Worm (Caenorhabditis elegans): ENCODE measurements around the gene Y49F6B.12.

Gene Y49F6B.12

DNA sequence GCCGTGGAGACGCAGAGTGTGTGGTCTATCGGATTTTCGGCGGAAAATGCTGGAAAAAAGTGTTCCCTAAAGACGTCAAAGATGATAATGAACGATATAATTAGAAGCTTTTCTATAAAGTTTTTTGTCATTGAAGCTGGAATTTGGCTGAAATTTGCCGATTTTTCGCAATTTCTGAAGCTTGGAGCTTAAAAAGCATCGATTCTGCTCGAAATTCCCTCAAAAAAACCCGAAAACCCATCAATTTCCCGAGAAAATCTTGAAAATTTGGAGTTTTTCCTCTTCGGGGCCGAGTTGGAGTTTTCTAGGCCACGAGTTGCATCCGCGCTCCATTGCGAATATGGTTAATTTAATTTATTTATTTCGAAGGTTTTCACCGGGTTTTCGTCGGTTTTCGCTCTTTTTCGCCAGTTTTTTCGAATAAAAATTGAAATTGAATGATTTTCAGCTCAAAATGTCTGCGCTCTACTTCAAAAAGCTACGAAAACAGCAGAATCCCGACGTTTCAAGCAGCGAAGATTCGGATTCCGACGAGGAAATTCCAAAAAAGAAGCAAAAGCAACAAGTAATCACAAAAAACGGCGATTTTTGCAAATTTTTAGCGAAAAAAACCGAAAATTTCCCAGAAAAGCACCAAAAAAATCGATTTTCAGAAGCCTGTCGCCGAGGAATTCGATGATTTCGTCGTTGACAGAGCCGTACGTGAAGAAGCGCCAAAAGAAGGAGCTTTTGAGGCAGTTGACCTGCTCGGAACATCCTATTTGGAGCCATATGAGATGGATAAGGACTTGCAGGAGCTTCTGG is 30.5 kb upstream of the Y49F6B.12 start, which contains the start of the genes col-71 and Y49F6B.2 (continued):
- TF ChIP-seq lin-13 (GFP tag; optimal IDR thresholded peaks at IDR 0.05) (peak; percentile 80), dsc-1 (tag; optimal IDR thresholded peaks at IDR 0.05) (peak; percentile 94), nhr-20 (tag; optimal IDR thresholded peaks at IDR 0.05) (peak; percentile 76), pqm-1 (tag; optimal IDR thresholded peaks at IDR 0.05) (no peak), C34B4.2 (tag; optimal IDR thresholded peaks at IDR 0.05) (no peak), ceh-88 (GFP tag; IDR thresholded peaks at IDR 0.05) (peak; percentile 41; the same call in 1 of the 2 replicates), nhr-28 (tag; optimal IDR thresholded peaks at IDR 0.05) (no peak), vab-15 (tag; optimal IDR thresholded peaks at IDR 0.05) (peak; percentile 47), unc-98 (GFP tag; IDR thresholded peaks at IDR 0.05) (peak; percentile 80), fkh-8 (tag; optimal IDR thresholded peaks at IDR 0.05) (peak; percentile 86), blmp-1 (tag; optimal IDR thresholded peaks at IDR 0.05) (peak; percentile 57), hlh-17 (GFP tag; optimal IDR thresholded peaks at IDR 0.05; ENCODE audit: borderline replicate concordance) (no peak), F16B12.6 (tag; optimal IDR thresholded peaks at IDR 0.05) (peak; percentile 66), elt-2 (tag; optimal IDR thresholded peaks at IDR 0.05) (peak; percentile 68), elt-3 (tag; optimal IDR thresholded peaks at IDR 0.05) (peak in 2 of 6 experiments; percentile 21 to 40), ets-5 (GFP tag; IDR thresholded peaks at IDR 0.05) (no peak), mab-9 (GFP tag; IDR thresholded peaks at IDR 0.05) (peak; percentile 86), irx-1 (tag; optimal IDR thresholded peaks at IDR 0.05) (peak; percentile 92), lir-3 (tag; optimal IDR thresholded peaks at IDR 0.05; ENCODE audit: poor library complexity) (peak; percentile 95), C16A3.4 (tag; optimal IDR thresholded peaks at IDR 0.05) (peak; percentile 72), mef-2 (tag; optimal IDR thresholded peaks at IDR 0.05) (no peak), efl-3 (GFP tag; optimal IDR thresholded peaks at IDR 0.05) (no peak), isw-1 (GFP tag; IDR thresholded peaks at IDR 0.05) (peak; percentile 74), skn-1 (tag; optimal IDR thresholded peaks at IDR 0.05) (peak; percentile 65), nhr-85 (tag) (peak; percentile 91), ceh-8 (GFP tag; optimal IDR thresholded peaks at IDR 0.05) (peak; percentile 96), nhr-90 (tag; optimal IDR thresholded peaks at IDR 0.05; ENCODE audit: poor library complexity) (peak; percentile 89), ceh-90 (tag; optimal IDR thresholded peaks at IDR 0.05) (peak; percentile 91), aha-1 (tag; optimal IDR thresholded peaks at IDR 0.05) (no peak), C04F5.9 (tag; optimal IDR thresholded peaks at IDR 0.05) (peak; percentile 80), lin-39 (tag; optimal IDR thresholded peaks at IDR 0.05) (peak; percentile 64), nhr-84 (tag; optimal IDR thresholded peaks at IDR 0.05) (no peak), ceh-82 (tag; optimal IDR thresholded peaks at IDR 0.05) (peak; percentile 76 to 82 (median 78)), efl-1 (optimal IDR thresholded peaks at IDR 0.05) (peak; percentile 78 to 79), efl-1 (GFP tag; optimal IDR thresholded peaks at IDR 0.05 in 1 of 2) (peak; percentile 80 to 97), snpc-4 (tag; optimal IDR thresholded peaks at IDR 0.05) (peak; percentile 58), sptf-1 (tag; optimal IDR thresholded peaks at IDR 0.05) (no peak), sup-37 (GFP tag; optimal IDR thresholded peaks at IDR 0.05) (no peak), Y116A8C.19 (tag; optimal IDR thresholded peaks at IDR 0.05; ENCODE audit: borderline replicate concordance) (peak; percentile 32), nhr-11 (tag; optimal IDR thresholded peaks at IDR 0.05) (peak; percentile 22)

DNA sequence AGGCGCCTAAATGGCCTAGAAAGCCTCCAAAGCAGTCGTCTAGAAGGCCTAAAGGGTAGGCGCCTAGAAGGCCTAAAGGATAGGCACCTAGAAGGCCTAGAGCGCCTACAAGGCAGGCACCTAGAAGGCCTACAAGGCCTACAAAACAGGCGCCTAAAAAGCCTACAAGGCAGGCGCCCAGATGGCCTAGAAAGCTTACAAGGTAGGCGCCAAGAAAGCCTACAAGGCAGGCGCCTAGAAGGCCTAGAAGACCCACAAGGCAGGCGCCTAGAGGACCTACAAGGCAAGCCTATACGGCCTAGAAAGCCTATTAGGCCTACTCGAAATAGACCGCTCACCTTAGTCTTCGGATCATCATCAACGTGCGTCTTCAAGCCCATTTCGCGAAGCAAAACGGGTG is 29.8 kb upstream of the Y49F6B.12 start:
- TF ChIP-seq nhr-28 (tag; optimal IDR thresholded peaks at IDR 0.05) (no peak), snu-23 (GFP tag; optimal IDR thresholded peaks at IDR 0.05) (no peak), nhr-90 (tag; optimal IDR thresholded peaks at IDR 0.05; ENCODE audit: poor library complexity) (no peak), C04F5.9 (tag; optimal IDR thresholded peaks at IDR 0.05) (no peak), unc-86 (tag; optimal IDR thresholded peaks at IDR 0.05) (no peak), efl-1 (optimal IDR thresholded peaks at IDR 0.05) (no peak), efl-1 (GFP tag; optimal IDR thresholded peaks at IDR 0.05 in 1 of 2) (no peak), dpl-1 (GFP tag; optimal IDR thresholded peaks at IDR 0.05) (no peak), fkh-10 (GFP tag; optimal IDR thresholded peaks at IDR 0.05) (no peak), tbx-2 (tag; optimal IDR thresholded peaks at IDR 0.05) (no peak), unc-30 (tag; optimal IDR thresholded peaks at IDR 0.05) (no peak)

Data from whole organism, L1 larva.